Worm (Caenorhabditis elegans) whole organism, mixed stage, embryonic: Measurements from ENCODE around the gene cyp-25A2.

Source experiments
- M03D4.4 ChIP-seq: sonication (generic microtip); optimal IDR thresholded peaks from 2 replicates; lab custom pipeline; 2017; ENCODE audit warnings: mild to moderate bottlenecking, missing genetic modification characterization, missing compliant biosample characterization
- bed-3 ChIP-seq: fragments of 200-800 bp; sonication (Bioruptor generic); optimal IDR thresholded peaks from 3 replicates; lab custom pipeline; 2018; ENCODE audit warnings: mild to moderate bottlenecking, missing genetic modification characterization, moderate library complexity, missing compliant biosample characterization
- blmp-1 ChIP-seq: fragments of 150-350 bp; optimal IDR thresholded peaks from 2 replicates; lab custom pipeline; 2014; ENCODE audit warnings: missing biosample characterization, missing genetic modification characterization
- ceh-39 ChIP-seq: fragments of 150-350 bp; optimal IDR thresholded peaks from 2 replicates; lab custom pipeline; 2014; ENCODE audit warnings: missing biosample characterization, missing genetic modification characterization
- ceh-43 ChIP-seq: fragments of 200-800 bp; sonication (Bioruptor generic); optimal IDR thresholded peaks from 2 replicates; lab custom pipeline; 2018; ENCODE audit warnings: mild to moderate bottlenecking, missing genetic modification characterization, moderate library complexity, missing compliant biosample characterization
- ceh-83 ChIP-seq: fragments of 200-800 bp; sonication (Bioruptor generic); optimal IDR thresholded peaks from 2 replicates; lab custom pipeline; 2018; ENCODE audit warnings: mild to moderate bottlenecking, missing genetic modification characterization, missing compliant biosample characterization
- ces-1 ChIP-seq: fragments of 150-350 bp; optimal IDR thresholded peaks from 2 replicates; lab custom pipeline; 2014; ENCODE audit warnings: missing biosample characterization, missing genetic modification reagents, missing genetic modification characterization
- cnd-1 ChIP-seq: fragments of 200-800 bp; sonication (Bioruptor generic); optimal IDR thresholded peaks from 2 replicates; lab custom pipeline; 2018; ENCODE audit warnings: mild to moderate bottlenecking, missing genetic modification characterization, missing compliant biosample characterization
- drap-1 ChIP-seq: fragments of 200-800 bp; sonication (Bioruptor generic); optimal IDR thresholded peaks from 3 replicates; lab custom pipeline; 2018; ENCODE audit warnings: mild to moderate bottlenecking, missing genetic modification characterization, missing compliant biosample characterization
- elt-1 ChIP-seq: sonication (generic microtip); optimal IDR thresholded peaks from 2 replicates; lab custom pipeline; 2017; ENCODE audit warnings: missing genetic modification characterization, mild to moderate bottlenecking, missing compliant biosample characterization, antibody characterized with exemption, moderate library complexity, borderline replicate concordance; ENCODE audit not compliant: insufficient read depth
- flh-1 ChIP-seq: fragments of 200-800 bp; sonication (Bioruptor generic); optimal IDR thresholded peaks from 2 replicates; lab custom pipeline; 2018; ENCODE audit warnings: mild to moderate bottlenecking, missing genetic modification characterization, moderate library complexity, missing compliant biosample characterization
- ham-2 ChIP-seq: fragments of 200-800 bp; sonication (Bioruptor generic); optimal IDR thresholded peaks from 2 replicates; lab custom pipeline; 2018; ENCODE audit warnings: mild to moderate bottlenecking, missing genetic modification characterization, missing compliant biosample characterization
- hlh-1 ChIP-seq: fragments of 150-350 bp; optimal IDR thresholded peaks from 2 replicates; lab custom pipeline; 2014; ENCODE audit warnings: missing biosample characterization, missing genetic modification reagents, missing genetic modification characterization
- lin-13 ChIP-seq: fragments of 150-350 bp; optimal IDR thresholded peaks from 2 replicates; lab custom pipeline; 2014; ENCODE audit warnings: missing biosample characterization, missing genetic modification characterization
- lin-32 ChIP-seq: fragments of 200-800 bp; sonication (Bioruptor generic); optimal IDR thresholded peaks from 2 replicates; lab custom pipeline; 2018; ENCODE audit warnings: mild to moderate bottlenecking, missing genetic modification characterization, missing compliant biosample characterization
- lsy-2 ChIP-seq: fragments of 150-350 bp; optimal IDR thresholded peaks from 2 replicates; lab custom pipeline; 2014; ENCODE audit warnings: missing biosample characterization, missing genetic modification characterization
- mab-5 ChIP-seq: fragments of 150-350 bp; optimal IDR thresholded peaks from 2 replicates; lab custom pipeline; 2014; ENCODE audit warnings: missing biosample characterization, missing genetic modification characterization
- mls-2 ChIP-seq: sonication (generic microtip); optimal IDR thresholded peaks from 2 replicates; lab custom pipeline; 2016; ENCODE audit warnings: mild to moderate bottlenecking, missing genetic modification characterization, moderate library complexity, missing compliant biosample characterization
- nhr-12 ChIP-seq: fragments of 150-350 bp; optimal IDR thresholded peaks from 2 replicates; lab custom pipeline; 2014; ENCODE audit warnings: missing biosample characterization, missing genetic modification characterization
- nhr-2 ChIP-seq: fragments of 150-350 bp; optimal IDR thresholded peaks from 2 replicates; lab custom pipeline; 2014; ENCODE audit warnings: missing biosample characterization, missing genetic modification characterization
- nhr-237 ChIP-seq: fragments of 150-350 bp; optimal IDR thresholded peaks from 2 replicates; lab custom pipeline; 2014; ENCODE audit warnings: missing biosample characterization, missing genetic modification characterization
- nhr-28 ChIP-seq: fragments of 150-350 bp; optimal IDR thresholded peaks from 2 replicates; lab custom pipeline; 2014; ENCODE audit warnings: missing biosample characterization, missing genetic modification characterization
- nhr-76 ChIP-seq: sonication (generic microtip); optimal IDR thresholded peaks from 2 replicates; lab custom pipeline; 2017; ENCODE audit warnings: missing biosample characterization, missing genetic modification characterization
- pha-4 ChIP-seq: fragments of 150-350 bp; optimal IDR thresholded peaks from 2 replicates; lab custom pipeline; 2018; ENCODE audit warnings: missing biosample characterization, missing genetic modification reagents, missing genetic modification characterization
- sem-2 ChIP-seq: fragments of 200-800 bp; sonication (Bioruptor generic); optimal IDR thresholded peaks from 2 replicates; lab custom pipeline; 2018; ENCODE audit warnings: mild to moderate bottlenecking, missing genetic modification characterization, missing compliant biosample characterization
- snpc-4 ChIP-seq: fragments of 150-350 bp; optimal IDR thresholded peaks from 2 replicates; lab custom pipeline; 2014; ENCODE audit warnings: missing biosample characterization, missing genetic modification characterization
- sptf-1 ChIP-seq: sonication (generic microtip); optimal IDR thresholded peaks from 2 replicates; lab custom pipeline; 2017; ENCODE audit warnings: mild to moderate bottlenecking, missing genetic modification characterization, moderate library complexity, missing compliant biosample characterization
- tbx-8 ChIP-seq: fragments of 200-800 bp; sonication (Bioruptor generic); optimal IDR thresholded peaks from 2 replicates; lab custom pipeline; 2018; ENCODE audit warnings: mild to moderate bottlenecking, missing genetic modification characterization, moderate library complexity, missing compliant biosample characterization
- unc-120 ChIP-seq: sonication (generic microtip); optimal IDR thresholded peaks from 2 replicates; lab custom pipeline; 2017; ENCODE audit warnings: missing genetic modification characterization, missing compliant biosample characterization; ENCODE audit not compliant: poor library complexity, severe bottlenecking
- unc-62 ChIP-seq: fragments of 150-350 bp; optimal IDR thresholded peaks from 2 replicates; lab custom pipeline; 2014; ENCODE audit warnings: missing biosample characterization, missing genetic modification reagents, missing genetic modification characterization
- zip-8 ChIP-seq: fragments of 150-350 bp; optimal IDR thresholded peaks from 2 replicates; lab custom pipeline; 2014; ENCODE audit warnings: missing biosample characterization, missing genetic modification characterization
- ztf-11 ChIP-seq: fragments of 150-350 bp; optimal IDR thresholded peaks from 2 replicates; lab custom pipeline; 2014; ENCODE audit warnings: missing biosample characterization, missing genetic modification characterization

cyp-25A2 gene

DNA sequence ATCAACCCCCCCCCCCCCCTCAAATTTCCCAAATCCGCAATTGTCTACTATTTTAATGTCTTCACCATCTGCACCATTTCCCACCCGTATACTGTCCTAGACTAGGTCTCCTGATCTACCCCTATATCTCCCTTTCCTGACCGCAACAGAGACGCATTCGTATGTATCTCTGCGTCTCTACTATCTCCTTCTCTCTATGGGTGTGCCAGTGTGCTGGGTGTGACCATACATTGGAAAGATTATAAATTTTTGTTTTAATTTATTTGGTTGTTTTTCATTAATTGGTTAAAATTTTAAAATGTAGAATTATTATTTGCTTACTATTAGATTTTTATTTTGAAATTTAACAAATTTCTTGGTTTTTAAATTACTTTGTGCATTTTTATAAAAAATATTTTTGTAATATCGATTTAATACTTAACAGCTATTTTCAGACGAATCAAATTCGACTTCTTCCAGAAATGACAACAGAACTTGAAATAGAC is 13.0 kb upstream of the cyp-25A2 start, which contains the start of gene amx-1:
Gene amx-1 (plus strand): TSS at position 435 of the 485 bp plus-strand sequence.
- TF ChIP-seq pha-4 (tag; lab: Kevin White, UChicago) (no peak), nhr-2 (tag; lab: Kevin White, UChicago) (peak; percentile 56), elt-1 (peak; percentile 26), ces-1 (peak; percentile 14), nhr-12 (tag; lab: Kevin White, UChicago) (no peak), M03D4.4 (tag; lab: Kevin White, UChicago) (no peak), hlh-1 (peak; percentile 2), nhr-76 (tag; lab: Kevin White, UChicago) (no peak), cnd-1 (tag; lab: Kevin White, UChicago) (peak; percentile 10)

ce11 chrIII:3829105-3829504 is 5.9 kb upstream of the cyp-25A2 start, which contains the start of gene cnnm-5:
TSS of gene cnnm-5 (minus strand) at chrIII:3829205.
- no peak for TF ChIP-seq blmp-1
- TF ChIP-seq unc-120 (tag; lab: Kevin White, UChicago) = no peak
- no peak for TF ChIP-seq bed-3 (GFP tag; lab: Kevin White, UChicago)
- no peak for TF ChIP-seq ham-2 (GFP tag; lab: Kevin White, UChicago)
- no peak for TF ChIP-seq mls-2
- TF ChIP-seq lin-13 (tag; lab: Kevin White, UChicago) = no peak
- no peak for TF ChIP-seq nhr-237 (tag; lab: Kevin White, UChicago)
- no peak for TF ChIP-seq nhr-76 (tag; lab: Kevin White, UChicago)
- TF ChIP-seq cnd-1 (tag; lab: Kevin White, UChicago) = no peak
- TF ChIP-seq ceh-43 (GFP tag; lab: Kevin White, UChicago) = no peak
- no peak for TF ChIP-seq tbx-8 (GFP tag; lab: Kevin White, UChicago)
- TF ChIP-seq ztf-11 = no peak
- no peak for TF ChIP-seq drap-1 (GFP tag; lab: Kevin White, UChicago)
- no peak for TF ChIP-seq lsy-2 (tag; lab: Kevin White, UChicago)

DNA sequence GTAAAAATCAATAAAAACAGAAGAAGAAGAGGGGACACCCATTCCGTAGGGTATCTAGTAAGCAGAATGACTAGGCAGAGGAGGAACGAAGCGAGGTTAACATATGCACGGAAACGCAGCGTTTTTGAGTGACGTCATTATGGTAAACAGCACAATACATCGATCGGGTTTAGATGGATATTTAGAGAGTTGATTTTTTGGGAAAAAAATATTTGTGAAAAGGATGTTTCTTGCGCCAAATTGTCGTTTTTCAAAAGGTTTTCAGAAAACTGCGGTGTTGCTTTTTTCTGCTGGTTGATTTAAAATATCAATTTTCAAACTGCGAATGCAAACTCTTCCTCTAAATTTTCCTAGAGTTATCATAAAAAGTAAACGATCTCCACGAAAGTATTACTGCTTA is 3.6 kb upstream of the cyp-25A2 start, which contains the start of gene C36A4.10:
Gene C36A4.10 (minus strand): TSS at position 101 of the 400 bp plus-strand sequence.
- TF ChIP-seq zip-8 (tag; lab: Kevin White, UChicago) (peak; percentile 29), cnd-1 (tag; lab: Kevin White, UChicago) (peak; percentile 1), nhr-12 (tag; lab: Kevin White, UChicago) (no peak), unc-120 (tag; lab: Kevin White, UChicago) (no peak), sptf-1 (no peak), lin-32 (no peak)

ce11 chrIII:3831798-3832197 is 3.2 kb upstream of the cyp-25A2 start:
- no peak for TF ChIP-seq nhr-237 (tag; lab: Kevin White, UChicago)
- TF ChIP-seq ztf-11 = no peak
- no peak for TF ChIP-seq mls-2
- TF ChIP-seq M03D4.4 (tag; lab: Kevin White, UChicago) = no peak
- TF ChIP-seq ceh-43 (GFP tag; lab: Kevin White, UChicago) = no peak
- no peak for TF ChIP-seq unc-120 (tag; lab: Kevin White, UChicago)
- TF ChIP-seq lsy-2 (tag; lab: Kevin White, UChicago) = no peak
- TF ChIP-seq hlh-1 = no peak
- TF ChIP-seq bed-3 (GFP tag; lab: Kevin White, UChicago) = no peak
- no peak for TF ChIP-seq ham-2 (GFP tag; lab: Kevin White, UChicago)
- TF ChIP-seq snpc-4 (tag; lab: Kevin White, UChicago) = no peak
- no peak for TF ChIP-seq elt-1
- no peak for TF ChIP-seq pha-4 (tag; lab: Kevin White, UChicago)
- no peak for TF ChIP-seq cnd-1 (tag; lab: Kevin White, UChicago)
- TF ChIP-seq ceh-83 (GFP tag; lab: Kevin White, UChicago) = no peak
- TF ChIP-seq flh-1 (GFP tag; lab: Kevin White, UChicago) = no peak
- TF ChIP-seq ceh-39 (tag; lab: Kevin White, UChicago) = no peak
- no peak for TF ChIP-seq mab-5

- TF ChIP-seq sptf-1 = no peak
- TF ChIP-seq cnd-1 (tag; lab: Kevin White, UChicago) = no peak
- TF ChIP-seq drap-1 (GFP tag; lab: Kevin White, UChicago) = no peak
- no peak for TF ChIP-seq nhr-2 (tag; lab: Kevin White, UChicago)
- no peak for TF ChIP-seq pha-4 (tag; lab: Kevin White, UChicago)
- no peak for TF ChIP-seq unc-120 (tag; lab: Kevin White, UChicago)
- TF ChIP-seq mls-2 = no peak
- TF ChIP-seq nhr-237 (tag; lab: Kevin White, UChicago) = no peak
- TF ChIP-seq ces-1 = no peak
- no peak for TF ChIP-seq blmp-1
- TF ChIP-seq zip-8 (tag; lab: Kevin White, UChicago) = no peak
- TF ChIP-seq unc-62 = no peak
- no peak for TF ChIP-seq ceh-43 (GFP tag; lab: Kevin White, UChicago)
- no peak for TF ChIP-seq sem-2 (GFP tag; lab: Kevin White, UChicago)
- TF ChIP-seq ceh-83 (GFP tag; lab: Kevin White, UChicago) = no peak
- TF ChIP-seq nhr-12 (tag; lab: Kevin White, UChicago) = no peak
- TF ChIP-seq lsy-2 (tag; lab: Kevin White, UChicago) = no peak
- TF ChIP-seq ham-2 (GFP tag; lab: Kevin White, UChicago) = no peak
- no peak for TF ChIP-seq nhr-28 (tag; lab: Kevin White, UChicago)
- TF ChIP-seq M03D4.4 (tag; lab: Kevin White, UChicago) = no peak
Measured at ce11 chrIII:3832291-3832690, 2.7 kb upstream of the cyp-25A2 start, which contains the start of gene cyp-25A1. TSS of gene cyp-25A1 (plus strand) at chrIII:3832591.
